Fruit fly (Drosophila melanogaster): Measurements from ENCODE around the gene CG3397.

- no peak for TF ChIP-seq esg (GFP tag; conservative IDR thresholded peaks at IDR 0.05)
- TF ChIP-seq PHDP (tag; optimal IDR thresholded peaks at IDR 0.05): no peak
- no peak for TF ChIP-seq CG17568 (GFP tag; optimal IDR thresholded peaks at IDR 0.05)
- TF ChIP-seq NfI (GFP tag; optimal IDR thresholded peaks at IDR 0.05): no peak
- no peak for TF ChIP-seq CG14014 (GFP tag; IDR thresholded peaks at IDR 0.05)
- TF ChIP-seq sima (GFP tag; optimal IDR thresholded peaks at IDR 0.05): no peak
- TF ChIP-seq bsh (GFP tag; optimal IDR thresholded peaks at IDR 0.05): no peak
- no peak for TF ChIP-seq CG13296 (GFP tag; optimal IDR thresholded peaks at IDR 0.05)
- no peak for TF ChIP-seq CG11695 (GFP tag; IDR thresholded peaks at IDR 0.05)
- no peak for TF ChIP-seq prd (optimal IDR thresholded peaks at IDR 0.05)
- TF ChIP-seq prd (GFP tag; IDR thresholded peaks at IDR 0.05): no peak
These were observed 34.8 kb downstream of the CG3397 start, which contains the start of gene CG31211 for dm6 chr3R:11949387-11950029.
